Worm (Caenorhabditis elegans) whole organism, young adult: ENCODE data around the gene fut-8.

Experiments
- B0336.3 ChIP-seq: fragments of 200-800 bp; sonication (Bioruptor generic); IDR thresholded peaks from 2 replicates; pipeline ENCODE4 v1.3.6; 2022; ENCODE audit warnings: missing genetic modification characterization, missing compliant biosample characterization
- C06A6.2 ChIP-seq: fragments of 200-800 bp; sonication (Bioruptor generic); conservative IDR thresholded peaks from 2 replicates; pipeline ENCODE4 v1.3.6; 2022; ENCODE audit warnings: missing genetic modification characterization, missing compliant biosample characterization
- D2030.7 ChIP-seq: fragments of 200-800 bp; sonication (Bioruptor generic); IDR thresholded peaks from 2 replicates; pipeline ENCODE4 v1.3.6; 2022; ENCODE audit warnings: missing genetic modification reagents, missing genetic modification characterization, missing compliant biosample characterization
- F37B4.10 ChIP-seq: fragments of 200-800 bp; sonication (Bioruptor generic); IDR thresholded peaks from 2 replicates; pipeline ENCODE4 v1.3.6; 2022; ENCODE audit warnings: missing genetic modification characterization, missing compliant biosample characterization
- Y53G8AR.9 ChIP-seq: fragments of 200-800 bp; sonication (Bioruptor generic); conservative IDR thresholded peaks from 2 replicates; pipeline ENCODE4 v1.3.6; 2022; ENCODE audit warnings: missing genetic modification reagents, missing genetic modification characterization, missing compliant biosample characterization
- Y56A3A.18 ChIP-seq: fragments of 200-800 bp; sonication (Bioruptor generic); IDR thresholded peaks from 2 replicates; pipeline ENCODE4 v1.3.6; 2022; ENCODE audit warnings: missing genetic modification reagents, missing genetic modification characterization, missing compliant biosample characterization
- Y79H2A.3 ChIP-seq: fragments of 200-800 bp; sonication (Bioruptor generic); conservative IDR thresholded peaks from 2 replicates; pipeline ENCODE4 v1.3.6; 2022; ENCODE audit warnings: missing genetic modification reagents, missing genetic modification characterization, missing compliant biosample characterization
- Y95B8A.8 ChIP-seq: fragments of 200-800 bp; sonication (Bioruptor generic); IDR thresholded peaks from 2 replicates; pipeline ENCODE4 v1.3.6; 2022; ENCODE audit warnings: missing genetic modification reagents, missing genetic modification characterization, missing compliant biosample characterization
- ZK185.1 ChIP-seq: sonication (generic microtip); optimal IDR thresholded peaks from 2 replicates; lab custom pipeline; 2016; ENCODE audit warnings: mild to moderate bottlenecking, missing genetic modification characterization, missing compliant biosample characterization; ENCODE audit not compliant: poor library complexity, severe bottlenecking
- atf-7 ChIP-seq: sonication (generic microtip); optimal IDR thresholded peaks from 2 replicates; lab custom pipeline; 2017; ENCODE audit warnings: mild to moderate bottlenecking, missing genetic modification characterization, missing compliant biosample characterization
- athp-1 ChIP-seq: sonication (generic microtip); optimal IDR thresholded peaks from 2 replicates; lab custom pipeline; 2017; ENCODE audit warnings: mild to moderate bottlenecking, missing genetic modification characterization, missing compliant biosample characterization
- attf-3 ChIP-seq: fragments of 200-800 bp; sonication (Bioruptor generic); conservative IDR thresholded peaks from 2 replicates; pipeline ENCODE4 v1.3.6; 2022; ENCODE audit warnings: missing genetic modification reagents, missing genetic modification characterization, missing compliant biosample characterization
- attf-5 ChIP-seq: fragments of 200-800 bp; sonication (Bioruptor generic); optimal IDR thresholded peaks from 2 replicates; lab custom pipeline; 2018; ENCODE audit warnings: mild to moderate bottlenecking, missing genetic modification characterization, missing compliant biosample characterization
- bed-2 ChIP-seq: fragments of 200-800 bp; sonication (Bioruptor generic); IDR thresholded peaks from 2 replicates; pipeline ENCODE4 v1.3.6; 2022; ENCODE audit warnings: missing genetic modification reagents, missing genetic modification characterization, missing compliant biosample characterization
- cebp-1 ChIP-seq, 2 experiments: fragments of 200-800 bp in 1 of 2; sonication (Bioruptor generic) in 1 of 2; sonication (generic microtip) in 1 of 2; IDR thresholded peaks in 1 of 2; optimal IDR thresholded peaks in 1 of 2; 2 replicates each; pipeline versions ENCODE4 v1.3.6 to Lab custom; 2017 to 2022; ENCODE audit warnings: missing compliant biosample characterization in 2 of 2, missing genetic modification characterization in 2 of 2, mild to moderate bottlenecking in 1 of 2, missing genetic modification reagents in 1 of 2, moderate library complexity in 1 of 2
- chd-7 ChIP-seq: sonication (generic microtip); optimal IDR thresholded peaks from 2 replicates; lab custom pipeline; 2016; ENCODE audit warnings: mild to moderate bottlenecking, missing genetic modification characterization, moderate library complexity, missing compliant biosample characterization
- dox-1 ChIP-seq: fragments of 200-800 bp; sonication (Bioruptor generic); IDR thresholded peaks from 2 replicates; pipeline ENCODE4 v1.3.6; 2022; ENCODE audit warnings: missing genetic modification reagents, missing genetic modification characterization, missing compliant biosample characterization
- ekl-4 ChIP-seq: fragments of 200-800 bp; sonication (Bioruptor generic); IDR thresholded peaks from 2 replicates; pipeline ENCODE4 v1.3.6; 2022; ENCODE audit warnings: missing genetic modification reagents, missing genetic modification characterization, missing compliant biosample characterization
- hmg-1.2 ChIP-seq: fragments of 200-800 bp; sonication (Bioruptor generic); IDR thresholded peaks from 2 replicates; pipeline ENCODE4 v1.3.6; 2022; ENCODE audit warnings: missing genetic modification reagents, missing genetic modification characterization, missing compliant biosample characterization
- hsf-1 ChIP-seq: fragments of 200-800 bp; sonication (Bioruptor generic); IDR thresholded peaks from 2 replicates; pipeline ENCODE4 v1.3.6; 2022; ENCODE audit warnings: missing genetic modification reagents, missing genetic modification characterization, missing compliant biosample characterization
- let-607 ChIP-seq, 2 experiments: fragments of 200-800 bp in 1 of 2; sonication (Bioruptor generic) in 1 of 2; sonication (generic microtip) in 1 of 2; optimal IDR thresholded peaks; 2 replicates each; lab custom pipeline; 2016 to 2018; ENCODE audit warnings: mild to moderate bottlenecking in 2 of 2, missing compliant biosample characterization in 2 of 2, missing genetic modification characterization in 2 of 2, moderate library complexity in 2 of 2, missing genotype in 1 of 2
- lin-40 ChIP-seq: sonication (generic microtip); optimal IDR thresholded peaks from 2 replicates; lab custom pipeline; 2016; ENCODE audit warnings: missing genetic modification characterization, mild to moderate bottlenecking, missing compliant biosample characterization, missing genotype, missing genetic modification reagents
- lin-54 ChIP-seq: fragments of 200-800 bp; sonication (Bioruptor generic); optimal IDR thresholded peaks from 2 replicates; lab custom pipeline; 2018; ENCODE audit warnings: mild to moderate bottlenecking, missing genetic modification characterization, missing compliant biosample characterization
- madf-10 ChIP-seq: sonication (generic microtip); optimal IDR thresholded peaks from 2 replicates; lab custom pipeline; 2016; ENCODE audit warnings: mild to moderate bottlenecking, missing genetic modification characterization, missing compliant biosample characterization
- madf-3 ChIP-seq: fragments of 200-800 bp; sonication (Bioruptor generic); IDR thresholded peaks from 2 replicates; pipeline ENCODE4 v1.3.6; 2022; ENCODE audit warnings: missing genetic modification reagents, missing genetic modification characterization, missing compliant biosample characterization
- madf-6 ChIP-seq: fragments of 200-800 bp; sonication (Bioruptor generic); IDR thresholded peaks from 2 replicates; pipeline ENCODE4 v1.3.6; 2022; ENCODE audit warnings: missing genetic modification reagents, missing genetic modification characterization, missing compliant biosample characterization
- mcd-1 ChIP-seq: fragments of 200-800 bp; sonication (Bioruptor generic); IDR thresholded peaks from 2 replicates; pipeline ENCODE4 v1.3.6; 2022; ENCODE audit warnings: missing genetic modification reagents, missing genetic modification characterization, missing compliant biosample characterization
- mel-28 ChIP-seq: sonication (generic microtip); optimal IDR thresholded peaks from 2 replicates; lab custom pipeline; 2016; ENCODE audit warnings: borderline replicate concordance, mild to moderate bottlenecking, missing genetic modification characterization, missing compliant biosample characterization
- mxl-1 ChIP-seq: sonication (generic microtip); optimal IDR thresholded peaks from 2 replicates; lab custom pipeline; 2016; ENCODE audit warnings: missing genetic modification characterization, missing compliant biosample characterization
- nfya-2 ChIP-seq: fragments of 200-800 bp; sonication (Bioruptor generic); IDR thresholded peaks from 2 replicates; pipeline ENCODE4 v1.3.6; 2022; ENCODE audit warnings: missing genetic modification reagents, missing genetic modification characterization, missing compliant biosample characterization
- nhr-120 ChIP-seq: fragments of 200-800 bp; sonication (Bioruptor generic); IDR thresholded peaks from 2 replicates; pipeline ENCODE4 v1.3.6; 2022; ENCODE audit warnings: missing genetic modification characterization, missing compliant biosample characterization
- pbrm-1 ChIP-seq: fragments of 200-800 bp; sonication (Bioruptor generic); IDR thresholded peaks from 2 replicates; pipeline ENCODE4 v1.3.6; 2022; ENCODE audit warnings: missing genetic modification reagents, missing genetic modification characterization, missing compliant biosample characterization
- rcor-1 ChIP-seq: fragments of 200-800 bp; sonication (Bioruptor generic); IDR thresholded peaks from 2 replicates; pipeline ENCODE4 v1.3.6; 2022; ENCODE audit warnings: missing genetic modification reagents, missing genetic modification characterization, missing compliant biosample characterization
- sea-2 ChIP-seq: fragments of 200-800 bp; sonication (Bioruptor generic); IDR thresholded peaks from 2 replicates; pipeline ENCODE4 v1.3.6; 2022; ENCODE audit warnings: missing genetic modification characterization, missing compliant biosample characterization
- snpc-1.3 ChIP-seq: sonication (generic microtip); optimal IDR thresholded peaks from 2 replicates; lab custom pipeline; 2017; ENCODE audit warnings: missing genetic modification characterization, mild to moderate bottlenecking, missing compliant biosample characterization, antibody characterized with exemption, moderate library complexity, missing genotype, missing genetic modification reagents; ENCODE audit not compliant: insufficient read depth
- snpc-4 ChIP-seq, 5 experiments: fragments of 150-350 bp in 1 of 5; sonication (generic microtip) in 4 of 5; optimal IDR thresholded peaks; 2 replicates each; lab custom pipeline; 2014 to 2018; ENCODE audit warnings: missing genetic modification characterization in 5 of 5, missing biosample characterization in 3 of 5, antibody characterized with exemption in 2 of 5, mild to moderate bottlenecking in 2 of 5, missing compliant biosample characterization in 2 of 5, missing genotype in 2 of 5, moderate library complexity in 2 of 5, missing genetic modification reagents in 1 of 5
- sptf-2 ChIP-seq: fragments of 200-800 bp; sonication (Bioruptor generic); optimal IDR thresholded peaks from 2 replicates; lab custom pipeline; 2018; ENCODE audit warnings: mild to moderate bottlenecking, missing genetic modification characterization, missing compliant biosample characterization
- tbp1 ChIP-seq: fragments of 200-800 bp; sonication (Bioruptor generic); optimal IDR thresholded peaks from 2 replicates; lab custom pipeline; 2018; ENCODE audit warnings: mild to moderate bottlenecking, missing genetic modification characterization, missing compliant biosample characterization
- unc-62 ChIP-seq: fragments of 150-350 bp; optimal IDR thresholded peaks from 2 replicates; lab custom pipeline; 2014; ENCODE audit warnings: missing biosample characterization, missing genetic modification reagents, missing genetic modification characterization
- xnd-1 ChIP-seq: sonication (generic microtip); optimal IDR thresholded peaks from 2 replicates; lab custom pipeline; 2016; ENCODE audit warnings: missing genotype, missing genetic modification reagents, missing genetic modification characterization, missing compliant biosample characterization
- ztf-18 ChIP-seq: sonication (generic microtip); optimal IDR thresholded peaks from 2 replicates; lab custom pipeline; 2016; ENCODE audit warnings: missing genotype, mild to moderate bottlenecking, missing genetic modification characterization, missing compliant biosample characterization
- ztf-28 ChIP-seq: fragments of 200-800 bp; sonication (Bioruptor generic); IDR thresholded peaks from 2 replicates; pipeline ENCODE4 v1.3.6; 2022; ENCODE audit warnings: missing genetic modification reagents, missing genetic modification characterization, missing compliant biosample characterization
- ztf-6 ChIP-seq: fragments of 200-800 bp; sonication (Bioruptor generic); IDR thresholded peaks from 2 replicates; pipeline ENCODE4 v1.3.6; 2022; ENCODE audit warnings: missing genetic modification reagents, missing genetic modification characterization, missing compliant biosample characterization

Gene fut-8

ce11 chrV:6022076-6022475 is 31.8 kb upstream of the fut-8 start:
- TF ChIP-seq C06A6.2 (no peak), mel-28 (tag; lab: Kevin White, UChicago) (no peak)

ce11 chrV:6018944-6019450 is 28.7 kb upstream of the fut-8 start, which contains the start of gene picc-1:
picc-1 (plus strand) TSS chrV:6018994.
- no peak for TF ChIP-seq mxl-1 (tag; lab: Kevin White, UChicago)
- peak; percentile 42; the same call in 1 of the 2 replicates for TF ChIP-seq attf-3 (GFP tag; lab: Robert Waterston, UW)
- peak; percentile 6 for TF ChIP-seq xnd-1 (tag; lab: Kevin White, UChicago)
- peak in 1 of 2 experiments; percentile 5 for TF ChIP-seq let-607 (tag; optimal IDR thresholded peaks at IDR 0.05; lab: Kevin White, UChicago)
- 0 out of 2 replicates have a peak, but pooled peaks have one; percentile 18 for TF ChIP-seq dox-1 (GFP tag; lab: Robert Waterston, UW)
- no peak for TF ChIP-seq snpc-4 (GFP tag; optimal IDR thresholded peaks at IDR 0.05; lab: Kevin White, UChicago)
- peak in 2 of 4 experiments; percentile 15 to 24 for TF ChIP-seq snpc-4 (tag; optimal IDR thresholded peaks at IDR 0.05; lab: Kevin White, UChicago)
- peak; percentile 85; the same call in 1 of the 2 replicates for TF ChIP-seq nhr-120 (GFP tag; lab: Robert Waterston, UW)
- TF ChIP-seq athp-1 (tag; lab: Kevin White, UChicago), result peak; percentile 7
- peak; percentile 34; the same call in 1 of the 2 replicates for TF ChIP-seq D2030.7
- 0 out of 2 replicates have a peak, but pooled peaks have one; percentile 22 for TF ChIP-seq rcor-1 (GFP tag; lab: Robert Waterston, UW)
- TF ChIP-seq sptf-2 (GFP tag; lab: Kevin White, UChicago), result no peak
- no peak for TF ChIP-seq ztf-18 (tag; lab: Kevin White, UChicago)
- TF ChIP-seq ztf-28, result no peak
- peak; percentile 29 for TF ChIP-seq lin-54 (GFP tag; lab: Kevin White, UChicago)
- no peak for TF ChIP-seq sea-2 (GFP tag; lab: Robert Waterston, UW)
- TF ChIP-seq ZK185.1, result peak; percentile 61
- peak; percentile 61 for TF ChIP-seq madf-6 (GFP tag; lab: Robert Waterston, UW)
- 0 out of 2 replicates have a peak, but pooled peaks have one; percentile 51 for TF ChIP-seq Y95B8A.8 (GFP tag; lab: Robert Waterston, UW)
- 0 out of 2 replicates have a peak, but pooled peaks have one; percentile 51 for TF ChIP-seq hsf-1 (GFP tag; lab: Robert Waterston, UW)
- peak; percentile 84 for TF ChIP-seq Y79H2A.3 (GFP tag; lab: Robert Waterston, UW)
- peak; percentile 50 for TF ChIP-seq chd-7 (tag; lab: Kevin White, UChicago)
- peak; percentile 26 for TF ChIP-seq tbp1 (GFP tag; lab: Kevin White, UChicago)
- 0 out of 2 replicates have a peak, but pooled peaks have one; percentile 7 for TF ChIP-seq ekl-4 (GFP tag; lab: Robert Waterston, UW)
- TF ChIP-seq lin-40 (tag; lab: Kevin White, UChicago), result peak; percentile 25
- peak; percentile 21; the same call in 1 of the 2 replicates for TF ChIP-seq cebp-1 (GFP tag; IDR thresholded peaks at IDR 0.05; lab: Robert Waterston, UW)
- TF ChIP-seq cebp-1 (tag; optimal IDR thresholded peaks at IDR 0.05; lab: Kevin White, UChicago), result peak; percentile 7
- peak; percentile 78 for TF ChIP-seq B0336.3 (GFP tag; lab: Robert Waterston, UW)
- TF ChIP-seq nfya-2 (GFP tag; lab: Robert Waterston, UW), result no peak
- 0 out of 2 replicates have a peak, but pooled peaks have one; percentile 23 for TF ChIP-seq Y56A3A.18 (GFP tag; lab: Robert Waterston, UW)
- TF ChIP-seq madf-3, result no peak
- 0 out of 2 replicates have a peak, but pooled peaks have one; percentile 29 for TF ChIP-seq mcd-1 (GFP tag; lab: Robert Waterston, UW)
- TF ChIP-seq Y53G8AR.9, result 0 out of 2 replicates have a peak, but pooled peaks have one; percentile 22
- TF ChIP-seq, all 124 proteins: peak for 24

ce11 chrV:6017630-6018029 is 27.3 kb upstream of the fut-8 start, which contains the start of the genes rpt-2 and aps-1:
rpt-2 (minus strand) TSS chrV:6017669.
aps-1 (plus strand) TSS chrV:6017970.
- TF ChIP-seq cebp-1 (GFP tag; IDR thresholded peaks at IDR 0.05; lab: Robert Waterston, UW) (no peak), cebp-1 (tag; optimal IDR thresholded peaks at IDR 0.05; lab: Kevin White, UChicago) (peak; percentile 35), pbrm-1 (GFP tag; lab: Robert Waterston, UW) (no peak), nhr-120 (GFP tag; lab: Robert Waterston, UW) (no peak), lin-54 (GFP tag; lab: Kevin White, UChicago) (peak; percentile 34), hmg-1.2 (GFP tag; lab: Robert Waterston, UW) (peak; percentile 48; the same call in 1 of the 2 replicates), snpc-1.3 (tag; lab: Kevin White, UChicago) (peak; percentile 2), attf-3 (GFP tag; lab: Robert Waterston, UW) (peak; percentile 99), bed-2 (GFP tag; lab: Robert Waterston, UW) (no peak), atf-7 (tag; lab: Kevin White, UChicago) (no peak), ztf-6 (GFP tag; lab: Robert Waterston, UW) (no peak), F37B4.10 (GFP tag; lab: Robert Waterston, UW) (no peak), unc-62 (GFP tag; lab: Kevin White, UChicago) (no peak), attf-5 (peak; percentile 79), madf-10 (tag; lab: Kevin White, UChicago) (no peak), nfya-2 (GFP tag; lab: Robert Waterston, UW) (no peak)
